Worm (Caenorhabditis elegans) whole organism, L4 larva: ENCODE results near the gene F07A11.1.

Source experiments
- D1046.2 ChIP-seq: fragments of 200-800 bp; sonication (Bioruptor generic); IDR thresholded peaks from 2 replicates; pipeline ENCODE4 v1.3.6; 2022; ENCODE audit warnings: missing genetic modification characterization, missing compliant biosample characterization
- F10B5.3 ChIP-seq: sonication (generic microtip); optimal IDR thresholded peaks from 2 replicates; lab custom pipeline; 2016; ENCODE audit warnings: mild to moderate bottlenecking, missing genetic modification characterization, missing compliant biosample characterization
- F37D6.2 ChIP-seq: sonication (generic microtip); optimal IDR thresholded peaks from 2 replicates; lab custom pipeline; 2016; ENCODE audit warnings: mild to moderate bottlenecking, missing genetic modification characterization, missing compliant biosample characterization
- T20F7.1 ChIP-seq: fragments of 200-800 bp; sonication (Bioruptor generic); optimal IDR thresholded peaks from 2 replicates; lab custom pipeline; 2018; ENCODE audit warnings: mild to moderate bottlenecking, missing genetic modification characterization, missing compliant biosample characterization
- Y48G9A.11 ChIP-seq: fragments of 200-800 bp; sonication (Bioruptor generic); IDR thresholded peaks from 2 replicates; pipeline ENCODE4 v1.3.6; 2022; ENCODE audit warnings: missing genetic modification reagents, missing genetic modification characterization, missing compliant biosample characterization
- ZK337.2 ChIP-seq: fragments of 200-800 bp; sonication (Bioruptor generic); IDR thresholded peaks from 2 replicates; pipeline ENCODE4 v1.3.6; 2022; ENCODE audit warnings: missing genetic modification reagents, missing genetic modification characterization, missing compliant biosample characterization
- aly-2 ChIP-seq: sonication (generic microtip); optimal IDR thresholded peaks from 2 replicates; lab custom pipeline; 2018; ENCODE audit warnings: missing biosample characterization, missing genetic modification characterization
- ama-1 ChIP-seq: fragments of 150-350 bp; optimal IDR thresholded peaks from 2 replicates; lab custom pipeline; 2014; ENCODE audit warnings: inconsistent platforms, mixed read lengths
- ceh-20 ChIP-seq: fragments of 200-800 bp; sonication (Bioruptor generic); IDR thresholded peaks from 2 replicates; pipeline ENCODE4 v1.3.6; 2022; ENCODE audit warnings: missing genetic modification reagents, missing genetic modification characterization, missing compliant biosample characterization
- ceh-82 ChIP-seq: sonication (generic microtip); optimal IDR thresholded peaks from 2 replicates; lab custom pipeline; 2017; ENCODE audit warnings: missing biosample characterization, missing genetic modification characterization
- ces-1 ChIP-seq: fragments of 150-350 bp; sonication (generic microtip); optimal IDR thresholded peaks from 4 replicates; lab custom pipeline; 2014; ENCODE audit warnings: missing biosample characterization, missing genetic modification reagents, missing genetic modification characterization
- daf-12 ChIP-seq: fragments of 150-350 bp; optimal IDR thresholded peaks from 2 replicates; lab custom pipeline; 2014; ENCODE audit warnings: missing biosample characterization, missing genetic modification reagents, missing genetic modification characterization
- daf-16 ChIP-seq, 3 experiments: sonication (generic microtip); optimal IDR thresholded peaks; 2 replicates each; lab custom pipeline; 2016 to 2017; ENCODE audit warnings: missing genetic modification characterization in 3 of 3, missing genetic modification reagents in 3 of 3, mild to moderate bottlenecking in 2 of 3, missing compliant biosample characterization in 2 of 3, missing biosample characterization in 1 of 3, moderate library complexity in 1 of 3
- daf-19 ChIP-seq: fragments of 200-800 bp; sonication (Bioruptor generic); conservative IDR thresholded peaks from 2 replicates; pipeline ENCODE4 v1.3.6; 2022; ENCODE audit warnings: missing genetic modification characterization, missing compliant biosample characterization
- dmd-8 ChIP-seq: fragments of 200-800 bp; sonication (Bioruptor generic); IDR thresholded peaks from 2 replicates; pipeline ENCODE4 v1.3.6; 2022; ENCODE audit warnings: missing genetic modification characterization, missing compliant biosample characterization
- dpl-1 ChIP-seq: fragments of 150-350 bp; optimal IDR thresholded peaks from 2 replicates; lab custom pipeline; 2014; ENCODE audit warnings: missing biosample characterization, missing genetic modification reagents, missing genetic modification characterization
- duxl-1 ChIP-seq: sonication (generic microtip); optimal IDR thresholded peaks from 2 replicates; lab custom pipeline; 2016; ENCODE audit warnings: mild to moderate bottlenecking, missing genetic modification characterization, moderate library complexity, missing compliant biosample characterization; ENCODE audit not compliant: poor library complexity
- dve-1 ChIP-seq: sonication (generic microtip); optimal IDR thresholded peaks from 2 replicates; lab custom pipeline; 2017; ENCODE audit warnings: antibody characterized with exemption, mild to moderate bottlenecking, missing genetic modification characterization, missing compliant biosample characterization; ENCODE audit not compliant: insufficient read depth
- egl-43 ChIP-seq: fragments of 200-800 bp; sonication (Bioruptor generic); IDR thresholded peaks from 2 replicates; pipeline ENCODE4 v1.3.6; 2022; ENCODE audit warnings: missing genetic modification reagents, missing genetic modification characterization, missing compliant biosample characterization
- gei-8 ChIP-seq: fragments of 200-800 bp; sonication (Bioruptor generic); optimal IDR thresholded peaks from 2 replicates; lab custom pipeline; 2018; ENCODE audit warnings: mild to moderate bottlenecking, missing genetic modification characterization, missing compliant biosample characterization
- hlh-11 ChIP-seq: fragments of 200-800 bp; sonication (Bioruptor generic); optimal IDR thresholded peaks from 2 replicates; lab custom pipeline; 2018; ENCODE audit warnings: mild to moderate bottlenecking, missing genetic modification characterization, missing compliant biosample characterization
- hlh-30 ChIP-seq: sonication (generic microtip); optimal IDR thresholded peaks from 2 replicates; lab custom pipeline; 2017; ENCODE audit warnings: antibody characterized with exemption, mild to moderate bottlenecking, missing genetic modification characterization, missing compliant biosample characterization; ENCODE audit not compliant: insufficient read depth
- lim-7 ChIP-seq: fragments of 200-800 bp; sonication (Bioruptor generic); IDR thresholded peaks from 2 replicates; pipeline ENCODE4 v1.3.6; 2022; ENCODE audit warnings: missing genetic modification characterization, missing compliant biosample characterization
- lin-1 ChIP-seq: fragments of 200-800 bp; sonication (Bioruptor generic); IDR thresholded peaks from 2 replicates; pipeline ENCODE4 v1.3.6; 2022; ENCODE audit warnings: missing genetic modification reagents, missing genetic modification characterization, missing compliant biosample characterization
- lin-15B ChIP-seq: fragments of 150-350 bp; sonication (generic microtip); optimal IDR thresholded peaks from 3 replicates; lab custom pipeline; 2014; ENCODE audit warnings: missing biosample characterization, missing genetic modification characterization
- lin-29 ChIP-seq: fragments of 200-800 bp; sonication (Bioruptor generic); IDR thresholded peaks from 2 replicates; pipeline ENCODE4 v1.3.6; 2022; ENCODE audit warnings: missing genetic modification reagents, missing genetic modification characterization, missing compliant biosample characterization
- lin-38 ChIP-seq: fragments of 200-800 bp; sonication (Bioruptor generic); IDR thresholded peaks from 2 replicates; pipeline ENCODE4 v1.3.6; 2022; ENCODE audit warnings: missing genetic modification reagents, missing genetic modification characterization, missing compliant biosample characterization
- lir-3 ChIP-seq: sonication (generic microtip); optimal IDR thresholded peaks from 2 replicates; lab custom pipeline; 2016; ENCODE audit warnings: mild to moderate bottlenecking, missing genetic modification characterization, missing compliant biosample characterization
- madf-9 ChIP-seq: fragments of 200-800 bp; sonication (Bioruptor generic); conservative IDR thresholded peaks from 2 replicates; pipeline ENCODE4 v1.3.6; 2022; ENCODE audit warnings: missing genetic modification reagents, missing genetic modification characterization, missing compliant biosample characterization
- mdt-29 ChIP-seq: fragments of 200-800 bp; sonication (Bioruptor generic); IDR thresholded peaks from 2 replicates; pipeline ENCODE4 v1.3.6; 2022; ENCODE audit warnings: missing genetic modification reagents, missing genetic modification characterization, missing compliant biosample characterization
- mep-1 ChIP-seq: fragments of 150-350 bp; sonication (generic microtip); optimal IDR thresholded peaks from 3 replicates; lab custom pipeline; 2014; ENCODE audit warnings: missing biosample characterization, missing genetic modification characterization
- mxl-2 ChIP-seq: fragments of 200-800 bp; sonication (Bioruptor generic); conservative IDR thresholded peaks from 2 replicates; pipeline ENCODE4 v1.3.6; 2022; ENCODE audit warnings: missing genetic modification reagents, missing genetic modification characterization, missing compliant biosample characterization
- nhr-10 ChIP-seq: fragments of 150-350 bp; optimal IDR thresholded peaks from 2 replicates; lab custom pipeline; 2014; ENCODE audit warnings: missing biosample characterization, missing genetic modification characterization
- nhr-102 ChIP-seq: sonication (generic microtip); optimal IDR thresholded peaks from 2 replicates; lab custom pipeline; 2016; ENCODE audit warnings: mild to moderate bottlenecking, missing genetic modification characterization, moderate library complexity, missing compliant biosample characterization
- nhr-237 ChIP-seq: sonication (generic microtip); optimal IDR thresholded peaks from 2 replicates; lab custom pipeline; 2017; ENCODE audit warnings: missing biosample characterization, missing genetic modification characterization
- nhr-41 ChIP-seq: fragments of 200-800 bp; sonication (Bioruptor generic); IDR thresholded peaks from 2 replicates; pipeline ENCODE4 v1.3.6; 2022; ENCODE audit warnings: missing genetic modification reagents, missing genetic modification characterization, missing compliant biosample characterization
- nhr-77 ChIP-seq: fragments of 150-350 bp; optimal IDR thresholded peaks from 2 replicates; lab custom pipeline; 2014; ENCODE audit warnings: missing biosample characterization, missing genetic modification characterization
- saeg-2 ChIP-seq: fragments of 200-800 bp; sonication (Bioruptor generic); IDR thresholded peaks from 2 replicates; pipeline ENCODE4 v1.3.6; 2022; ENCODE audit warnings: missing genetic modification reagents, missing genetic modification characterization, missing compliant biosample characterization
- sdz-12 ChIP-seq: fragments of 200-800 bp; sonication (Bioruptor generic); optimal IDR thresholded peaks from 2 replicates; lab custom pipeline; 2018; ENCODE audit warnings: mild to moderate bottlenecking, missing genetic modification characterization, missing compliant biosample characterization
- set-16 ChIP-seq: fragments of 200-800 bp; sonication (Bioruptor generic); IDR thresholded peaks from 2 replicates; pipeline ENCODE4 v1.3.6; 2022; ENCODE audit warnings: missing genetic modification reagents, missing genetic modification characterization, missing compliant biosample characterization
- skn-1 ChIP-seq: fragments of 150-350 bp; optimal IDR thresholded peaks from 2 replicates; lab custom pipeline; 2014; ENCODE audit warnings: missing biosample characterization, missing genetic modification characterization
- snpc-1.2 ChIP-seq: fragments of 200-800 bp; sonication (Bioruptor generic); IDR thresholded peaks from 2 replicates; pipeline ENCODE4 v1.3.6; 2022; ENCODE audit warnings: missing genetic modification reagents, missing genetic modification characterization, missing compliant biosample characterization
- spr-3 ChIP-seq: fragments of 200-800 bp; sonication (Bioruptor generic); optimal IDR thresholded peaks from 2 replicates; lab custom pipeline; 2018; ENCODE audit warnings: mild to moderate bottlenecking, missing genetic modification characterization, missing compliant biosample characterization
- unc-130 ChIP-seq: sonication (generic microtip); optimal IDR thresholded peaks from 2 replicates; lab custom pipeline; 2016; ENCODE audit warnings: missing genetic modification reagents, missing genetic modification characterization, missing compliant biosample characterization
- unc-62 ChIP-seq, 3 experiments: fragments of 150-350 bp in 1 of 3; sonication (generic microtip); optimal IDR thresholded peaks in 2 of 3; peaks in 1 of 3; 1 replicate in 1 of 3; 2 replicates in 2 of 3; lab custom pipeline; 2014 to 2017; ENCODE audit warnings: missing biosample characterization in 3 of 3, missing genetic modification characterization in 3 of 3, missing genetic modification reagents in 3 of 3, missing genotype in 1 of 3
- zag-1 ChIP-seq: fragments of 150-350 bp; optimal IDR thresholded peaks from 2 replicates; lab custom pipeline; 2014; ENCODE audit warnings: missing biosample characterization, missing genetic modification characterization
- zfp-2 ChIP-seq: sonication (generic microtip); optimal IDR thresholded peaks from 2 replicates; lab custom pipeline; 2016; ENCODE audit warnings: mild to moderate bottlenecking, missing genetic modification characterization, missing compliant biosample characterization
- zip-11 ChIP-seq: fragments of 200-800 bp; sonication (Bioruptor generic); IDR thresholded peaks from 2 replicates; pipeline ENCODE4 v1.3.6; 2022; ENCODE audit warnings: missing genetic modification characterization, missing compliant biosample characterization
- zip-2 ChIP-seq: fragments of 150-350 bp; optimal IDR thresholded peaks from 2 replicates; lab custom pipeline; 2014; ENCODE audit warnings: missing biosample characterization, missing genetic modification characterization
- ztf-7 ChIP-seq: fragments of 150-350 bp; optimal IDR thresholded peaks from 2 replicates; lab custom pipeline; 2014; ENCODE audit warnings: missing biosample characterization, missing genetic modification characterization

Gene F07A11.1

DNA sequence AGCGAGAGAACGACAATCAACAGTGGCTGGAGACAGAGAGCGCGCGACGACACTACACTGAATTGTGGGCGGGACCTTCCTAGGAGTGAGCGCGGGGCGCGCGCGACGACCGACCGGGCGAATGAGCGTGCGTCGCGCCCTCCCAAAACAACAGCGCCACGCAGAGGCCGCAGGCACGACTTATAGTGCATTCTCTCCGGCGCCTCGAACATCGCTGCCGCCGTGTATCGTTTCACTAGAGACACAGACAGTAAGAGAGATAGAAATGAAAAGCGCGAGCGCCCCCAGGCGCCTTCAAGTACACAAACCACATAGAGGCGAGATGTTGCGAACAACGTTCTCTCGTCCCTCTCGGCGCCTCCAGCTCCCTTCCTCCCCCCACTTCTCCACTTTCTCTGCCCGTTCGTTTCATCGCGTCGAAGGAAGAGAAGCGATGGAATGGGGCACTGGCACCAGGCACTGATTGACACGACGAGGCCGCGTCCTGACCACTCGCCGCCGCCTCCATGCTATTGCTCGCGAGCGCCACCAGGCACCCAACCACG is 28.0 kb upstream of the F07A11.1 start (continued):
- TF ChIP-seq nhr-237 (tag; lab: Kevin White, UChicago) (no peak), saeg-2 (GFP tag; lab: Robert Waterston, UW) (peak; percentile 63; the same call in 1 of the 2 replicates), duxl-1 (tag; lab: Kevin White, UChicago) (peak; percentile 8), mep-1 (tag; lab: Kevin White, UChicago) (peak; percentile 95), dve-1 (tag; lab: Kevin White, UChicago) (peak; percentile 76), ceh-20 (GFP tag; lab: Robert Waterston, UW) (peak; percentile 66), nhr-102 (tag; lab: Kevin White, UChicago) (peak; percentile 41), daf-19 (GFP tag; lab: Robert Waterston, UW) (no peak), aly-2 (no peak), Y48G9A.11 (GFP tag; lab: Robert Waterston, UW) (no peak), D1046.2 (GFP tag; lab: Robert Waterston, UW) (peak; percentile 67; the same call in 1 of the 2 replicates), zip-11 (GFP tag; lab: Robert Waterston, UW) (no peak), lin-29 (GFP tag; lab: Robert Waterston, UW) (no peak), mxl-2 (no peak), hlh-11 (peak; percentile 97), daf-16 (GFP tag; optimal IDR thresholded peaks at IDR 0.05; lab: Kevin White, UChicago) (peak; percentile 37 to 82), daf-16 (tag; optimal IDR thresholded peaks at IDR 0.05; lab: Kevin White, UChicago) (peak; percentile 43), ama-1 (no peak), spr-3 (peak; percentile 23), madf-9 (GFP tag; lab: Robert Waterston, UW) (peak; percentile 17; the same call in 1 of the 2 replicates), mdt-29 (peak; percentile 45; the same call in 1 of the 2 replicates), nhr-10 (peak; percentile 90), set-16 (peak; percentile 99), T20F7.1 (GFP tag; lab: Kevin White, UChicago) (no peak), sdz-12 (GFP tag; lab: Kevin White, UChicago) (no peak), zip-2 (no peak), nhr-41 (no peak), lin-15B (tag; lab: Kevin White, UChicago) (no peak), egl-43 (GFP tag; lab: Robert Waterston, UW) (peak; percentile 84), lir-3 (peak; percentile 9), unc-62 (GFP tag; optimal IDR thresholded peaks at IDR 0.05 in 1 of 2; lab: Kevin White, UChicago) (peak in 1 of 2 experiments; percentile 70), unc-62 (tag; optimal IDR thresholded peaks at IDR 0.05; lab: Kevin White, UChicago) (no peak), hlh-30 (tag; lab: Kevin White, UChicago) (peak; percentile 88), ztf-7 (tag; lab: Kevin White, UChicago) (no peak), lin-1 (no peak; the same call in 1 of the 2 replicates), daf-12 (tag; lab: Kevin White, UChicago) (no peak), dmd-8 (GFP tag; lab: Robert Waterston, UW) (0 out of 2 replicates have a peak, but pooled peaks have one; percentile 7), ceh-82 (tag; lab: Kevin White, UChicago) (no peak), ces-1 (no peak)

DNA sequence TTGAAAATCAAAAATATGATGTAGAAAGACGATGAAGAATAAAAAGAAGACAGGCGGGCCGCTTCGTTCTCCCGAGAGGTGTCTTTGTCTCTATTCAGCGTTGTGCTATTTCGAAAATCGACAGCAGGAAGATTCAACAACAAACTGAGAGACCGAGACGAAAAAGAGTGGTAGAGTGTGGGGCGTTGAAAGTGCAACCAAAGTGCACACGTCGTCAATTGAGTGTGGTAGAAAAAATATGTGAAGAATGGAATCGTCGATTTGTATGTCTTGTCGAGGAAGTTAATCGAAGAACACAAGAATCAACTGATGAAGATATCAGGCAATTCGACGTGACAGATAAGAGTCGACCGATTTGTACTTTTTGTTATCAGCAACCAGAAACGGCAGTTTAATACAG is 27.2 kb upstream of the F07A11.1 start:
- TF ChIP-seq F37D6.2 (tag; lab: Kevin White, UChicago) (no peak), dpl-1 (GFP tag; lab: Kevin White, UChicago) (peak; percentile 29), gei-8 (GFP tag; lab: Kevin White, UChicago) (no peak), mep-1 (tag; lab: Kevin White, UChicago) (peak; percentile 72), zfp-2 (tag; lab: Kevin White, UChicago) (no peak), nhr-77 (tag; lab: Kevin White, UChicago) (peak; percentile 45), lin-38 (GFP tag; lab: Robert Waterston, UW) (peak; percentile 23; the same call in 1 of the 2 replicates), ZK337.2 (no peak), madf-9 (GFP tag; lab: Robert Waterston, UW) (no peak), zip-2 (no peak), zag-1 (tag; lab: Kevin White, UChicago) (no peak), mdt-29 (no peak), unc-130 (GFP tag; lab: Kevin White, UChicago) (no peak), F10B5.3 (tag; lab: Kevin White, UChicago) (no peak), skn-1 (tag; lab: Kevin White, UChicago) (no peak), saeg-2 (GFP tag; lab: Robert Waterston, UW) (no peak), ces-1 (no peak), snpc-1.2 (GFP tag; lab: Robert Waterston, UW) (no peak), lim-7 (GFP tag; lab: Robert Waterston, UW) (no peak), hlh-11 (peak; percentile 71)
